Worm (Caenorhabditis elegans) whole organism, L1 larva: ENCODE data around the gene F35G2.3.

Source experiments
- ama-1 ChIP-seq: fragments of 150-350 bp; optimal IDR thresholded peaks from 2 replicates; lab custom pipeline; 2014
- ceh-82 ChIP-seq, 3 experiments: fragments of 150-350 bp in 1 of 3; sonication (generic microtip) in 2 of 3; optimal IDR thresholded peaks; 2 replicates each; lab custom pipeline; 2014 to 2017; ENCODE audit warnings: missing biosample characterization in 3 of 3, missing genetic modification characterization in 3 of 3
- dpl-1 ChIP-seq, 3 experiments: fragments of 150-350 bp in 2 of 3; sonication (generic microtip) in 1 of 3; optimal IDR thresholded peaks; 2 replicates each; lab custom pipeline; 2014 to 2017; ENCODE audit warnings: missing biosample characterization in 3 of 3, missing genetic modification characterization in 3 of 3, missing genetic modification reagents in 3 of 3
- dsc-1 ChIP-seq: sonication (generic microtip); optimal IDR thresholded peaks from 2 replicates; lab custom pipeline; 2016; ENCODE audit warnings: mild to moderate bottlenecking, missing genetic modification characterization, missing compliant biosample characterization
- efl-1 ChIP-seq, 4 experiments: fragments of 150-350 bp; optimal IDR thresholded peaks in 3 of 4; peaks in 1 of 4; 1 replicate in 1 of 4; 2 replicates in 3 of 4; lab custom pipeline; 2014; ENCODE audit warnings: missing biosample characterization in 2 of 4, missing genetic modification characterization in 2 of 4, missing genetic modification reagents in 2 of 4
- lsy-2 ChIP-seq, 2 experiments: fragments of 150-350 bp; optimal IDR thresholded peaks; 2 replicates each; lab custom pipeline; 2014; ENCODE audit warnings: missing biosample characterization in 2 of 2, missing genetic modification characterization in 2 of 2
- mab-9 ChIP-seq: fragments of 200-800 bp; sonication (Bioruptor generic); IDR thresholded peaks from 2 replicates; pipeline ENCODE4 v1.3.6; 2022; ENCODE audit warnings: missing genetic modification reagents, missing genetic modification characterization, missing compliant biosample characterization
- mep-1 ChIP-seq: fragments of 150-350 bp; optimal IDR thresholded peaks from 2 replicates; lab custom pipeline; 2014; ENCODE audit warnings: missing biosample characterization, missing genetic modification characterization
- nhr-237 ChIP-seq: fragments of 150-350 bp; optimal IDR thresholded peaks from 2 replicates; lab custom pipeline; 2014; ENCODE audit warnings: missing biosample characterization, missing genetic modification characterization
- pqm-1 ChIP-seq: sonication (generic microtip); optimal IDR thresholded peaks from 3 replicates; lab custom pipeline; 2017; ENCODE audit warnings: missing biosample characterization, missing genetic modification characterization
- rnt-1 ChIP-seq: sonication (generic microtip); optimal IDR thresholded peaks from 2 replicates; lab custom pipeline; 2016; ENCODE audit warnings: mild to moderate bottlenecking, missing genetic modification characterization, moderate library complexity, missing compliant biosample characterization

F35G2.3 gene

ce11 chrIV:12244706-12245105 lies 35.3 kb downstream of the F35G2.3 start, which contains the start of gene sre-15:
TSS of gene sre-15 (minus strand) at chrIV:12244806.
- TF ChIP-seq nhr-237 (tag; lab: Kevin White, UChicago) (no peak), dsc-1 (peak; percentile 6), ama-1 (lab: Kevin White, UChicago) (no peak), efl-1 (optimal IDR thresholded peaks at IDR 0.05; lab: Kevin White, UChicago) (no peak), efl-1 (GFP tag; optimal IDR thresholded peaks at IDR 0.05 in 1 of 2; lab: Kevin White, UChicago) (peak in 1 of 2 experiments; percentile 58)

ce11 chrIV:12252579-12252978 lies 43.2 kb downstream of the F35G2.3 start, which contains the start of gene dnj-26:
TSS of gene dnj-26 (minus strand) at chrIV:12252679.
- TF ChIP-seq mep-1 (tag; lab: Kevin White, UChicago) (no peak), efl-1 (optimal IDR thresholded peaks at IDR 0.05; lab: Kevin White, UChicago) (no peak), efl-1 (GFP tag; optimal IDR thresholded peaks at IDR 0.05 in 1 of 2; lab: Kevin White, UChicago) (peak in 1 of 2 experiments; percentile 59)

- no peak for TF ChIP-seq mab-9 (GFP tag; lab: Robert Waterston, UW)
- TF ChIP-seq lsy-2 (tag; optimal IDR thresholded peaks at IDR 0.05; lab: Kevin White, UChicago), result peak in 1 of 2 experiments; percentile 49
- peak in 1 of 3 experiments; percentile 4 for TF ChIP-seq ceh-82 (tag; optimal IDR thresholded peaks at IDR 0.05; lab: Kevin White, UChicago)
- TF ChIP-seq pqm-1 (tag; lab: Kevin White, UChicago), result no peak
- peak in 1 of 3 experiments; percentile 20 for TF ChIP-seq dpl-1 (GFP tag; optimal IDR thresholded peaks at IDR 0.05; lab: Kevin White, UChicago)
- TF ChIP-seq rnt-1, result peak; percentile 53
- peak in 1 of 2 experiments; percentile 44 for TF ChIP-seq efl-1 (optimal IDR thresholded peaks at IDR 0.05; lab: Kevin White, UChicago)
- no peak for TF ChIP-seq efl-1 (GFP tag; optimal IDR thresholded peaks at IDR 0.05 in 1 of 2; lab: Kevin White, UChicago)
- TF ChIP-seq, all 84 proteins: peak for 5
These were observed 49.9 kb downstream of the F35G2.3 start, which contains the start of gene Y39C12A.9 for ce11 chrIV:12259161-12259870. TSS of gene Y39C12A.9 (minus strand) at chrIV:12259211.
